Worm (Caenorhabditis elegans): ENCODE data around the gene cyn-7.

The cyn-7 gene

DNA sequence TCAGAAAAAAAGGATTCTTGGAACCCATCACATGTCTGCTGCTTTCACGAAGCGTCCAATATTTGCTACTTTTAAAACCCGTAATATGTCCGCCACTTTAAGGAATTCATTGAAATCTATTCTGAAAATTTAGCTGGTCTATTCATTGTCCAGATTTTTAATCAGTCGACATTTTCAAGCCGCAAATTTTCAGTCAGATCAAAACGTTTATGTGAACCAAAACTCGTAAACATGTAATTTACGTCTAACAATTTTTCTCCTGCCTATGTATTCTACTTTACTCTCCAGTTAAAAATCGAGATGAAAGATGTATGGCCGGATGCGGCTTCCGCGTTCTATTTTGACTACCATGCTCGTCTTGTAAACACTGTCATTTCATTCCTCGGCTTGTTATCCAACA is 10.8 kb upstream of the cyn-7 start, which contains the start of gene srw-1:
srw-1 (plus strand) TSS at position 301 of the 400 bp plus-strand sequence.
- no peak for TF ChIP-seq him-1 (tag; optimal IDR thresholded peaks at IDR 0.05)
- no peak for TF ChIP-seq W03F9.2 (tag; optimal IDR thresholded peaks at IDR 0.05)

DNA sequence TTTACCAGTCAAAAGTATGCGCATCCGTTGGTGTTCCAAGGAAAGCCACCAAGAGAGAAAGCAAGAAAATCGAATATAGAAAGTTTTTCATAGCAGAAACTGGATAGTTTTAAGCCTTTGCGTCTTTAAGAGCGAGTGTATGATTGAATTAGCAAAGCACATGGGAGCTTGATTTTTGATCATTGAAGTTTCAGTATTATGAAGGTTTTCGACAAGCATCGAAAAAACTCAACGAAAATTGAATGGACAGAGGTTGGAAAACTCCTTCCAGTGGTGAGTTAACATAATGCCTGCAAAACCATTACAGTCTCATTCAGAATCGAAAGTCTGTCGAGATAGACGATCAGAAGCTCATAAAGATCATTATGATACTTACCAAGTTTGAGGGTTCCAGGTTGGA is 6.7 kb upstream of the cyn-7 start, which contains the start of gene Y75B12B.13:
Y75B12B.13 (minus strand) TSS at position 101 of the 400 bp plus-strand sequence.
- no peak for TF ChIP-seq W03F9.2 (tag; optimal IDR thresholded peaks at IDR 0.05)
- no peak for TF ChIP-seq him-1 (tag; optimal IDR thresholded peaks at IDR 0.05)
- TF ChIP-seq dao-5 (tag; optimal IDR thresholded peaks at IDR 0.05) = no peak

DNA sequence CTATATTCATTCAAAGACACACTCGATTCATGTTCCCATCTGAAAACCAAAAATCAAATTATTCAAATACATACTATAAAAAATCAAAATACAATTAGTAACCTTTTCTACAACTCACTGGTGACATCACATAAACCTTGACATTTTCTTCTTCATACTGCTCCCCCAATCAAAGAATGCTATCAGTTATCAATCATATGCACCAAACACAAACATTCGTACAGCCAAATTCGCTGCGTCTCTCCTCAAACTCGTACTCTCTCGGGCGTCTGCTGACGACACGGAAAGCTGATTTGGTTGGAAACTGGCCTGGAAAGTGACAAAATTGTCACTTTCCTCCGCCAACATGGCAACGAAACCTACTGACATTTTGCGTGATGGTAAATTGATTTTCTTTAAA is 5.2 kb upstream of the cyn-7 start, which contains the start of gene plc-2:
plc-2 (plus strand) TSS at position 196 of the 400 bp plus-strand sequence.
- TF ChIP-seq dao-5 (tag; optimal IDR thresholded peaks at IDR 0.05) (no peak), him-1 (tag; optimal IDR thresholded peaks at IDR 0.05) (no peak), W03F9.2 (tag; optimal IDR thresholded peaks at IDR 0.05) (no peak)

ce11 chrV:15191971-15192370 is 4.8 kb upstream of the cyn-7 start:
- TF ChIP-seq dao-5 (tag; optimal IDR thresholded peaks at IDR 0.05) (no peak), W03F9.2 (tag; optimal IDR thresholded peaks at IDR 0.05) (no peak), him-1 (tag; optimal IDR thresholded peaks at IDR 0.05) (no peak)

DNA sequence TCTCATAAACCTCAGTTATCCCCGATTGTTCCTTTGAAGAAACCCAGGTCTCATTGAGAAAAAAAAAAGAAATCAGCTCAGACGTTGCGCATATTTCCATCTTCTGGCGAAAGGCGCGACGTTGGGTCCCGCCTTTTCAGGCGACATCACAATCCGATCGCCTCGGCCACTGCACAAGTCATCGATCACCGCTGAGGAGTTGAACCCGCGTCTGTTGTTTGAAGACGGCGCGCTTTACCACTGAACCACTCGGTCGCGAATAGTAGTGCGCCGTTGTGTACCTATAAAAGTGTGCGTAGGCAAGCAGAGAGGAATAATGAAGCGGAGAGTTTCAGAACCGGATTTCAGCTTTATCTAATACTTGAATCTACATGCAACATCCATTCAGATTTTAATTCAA is 3.7 kb upstream of the cyn-7 start, which contains the start of gene Y75B12B.11:
Y75B12B.11 (plus strand) TSS at position 394 of the 400 bp plus-strand sequence.
- TF ChIP-seq W03F9.2 (tag; optimal IDR thresholded peaks at IDR 0.05) = peak; percentile 43
- peak; percentile 95 for TF ChIP-seq dao-5 (tag; optimal IDR thresholded peaks at IDR 0.05)
- no peak for TF ChIP-seq him-1 (tag; optimal IDR thresholded peaks at IDR 0.05)

ce11 chrV:15189567-15189966 is 2.4 kb upstream of the cyn-7 start, which contains the start of gene cyn-3:
Gene cyn-3 (plus strand): TSS chrV:15189927.
- TF ChIP-seq dao-5 (tag; optimal IDR thresholded peaks at IDR 0.05) (no peak), him-1 (tag; optimal IDR thresholded peaks at IDR 0.05) (no peak), W03F9.2 (tag; optimal IDR thresholded peaks at IDR 0.05) (peak; percentile 92)

DNA sequence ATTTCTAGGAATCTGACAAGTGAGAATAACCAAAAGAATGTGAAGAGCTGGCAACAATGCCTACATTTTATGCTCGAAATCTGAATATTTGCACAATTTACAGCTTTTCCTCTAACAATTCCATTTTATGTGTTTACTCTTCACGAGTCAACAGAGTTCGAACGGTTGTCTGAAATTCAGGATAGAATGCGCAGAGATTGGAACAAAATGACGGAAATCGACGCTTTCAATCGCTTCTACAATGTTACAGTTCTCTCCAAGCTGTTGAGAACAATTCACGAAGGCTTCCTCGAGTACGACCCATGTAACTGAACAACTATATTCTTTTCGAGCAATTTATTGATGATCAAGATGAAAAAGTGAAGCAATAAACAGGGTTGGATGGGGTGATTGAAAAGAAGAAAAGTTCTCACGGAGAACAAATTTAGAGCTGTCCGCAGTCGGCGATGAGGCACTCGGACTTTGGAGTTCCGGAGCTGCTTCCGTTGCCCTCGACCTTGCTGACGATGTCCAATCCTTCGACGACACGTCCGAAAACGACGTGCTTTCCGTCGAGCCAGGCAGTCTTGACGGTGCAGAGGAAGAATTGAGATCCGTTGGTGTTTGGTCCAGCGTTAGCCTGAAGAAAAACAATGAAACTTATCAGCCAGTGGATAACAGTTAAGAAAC is 785 bp downstream of the cyn-7 start, which contains the start of gene Y75B12B.3:
Y75B12B.3 (minus strand) TSS at position 21 of the 669 bp plus-strand sequence.
- TF ChIP-seq W03F9.2 (tag; optimal IDR thresholded peaks at IDR 0.05) (no peak), dao-5 (tag; optimal IDR thresholded peaks at IDR 0.05) (no peak), him-1 (tag; optimal IDR thresholded peaks at IDR 0.05) (no peak)

- TF ChIP-seq dao-5 (tag; optimal IDR thresholded peaks at IDR 0.05) (no peak), him-1 (tag; optimal IDR thresholded peaks at IDR 0.05) (no peak), W03F9.2 (tag; optimal IDR thresholded peaks at IDR 0.05) (peak; percentile 52)
Observed at ce11 chrV:15184097-15185040, 2.8 kb downstream of the cyn-7 start, which contains the start of gene Y75B12B.1. Gene Y75B12B.1 (plus strand): TSS chrV:15184699.

- no peak for TF ChIP-seq him-1 (tag; optimal IDR thresholded peaks at IDR 0.05)
- no peak for TF ChIP-seq W03F9.2 (tag; optimal IDR thresholded peaks at IDR 0.05)
- TF ChIP-seq dao-5 (tag; optimal IDR thresholded peaks at IDR 0.05) = no peak
Observed at ce11 chrV:15182407-15182806, 4.8 kb downstream of the cyn-7 start, which contains the start of gene fbxa-84. Gene fbxa-84 (plus strand): TSS chrV:15182440.

- TF ChIP-seq him-1 (tag; optimal IDR thresholded peaks at IDR 0.05) = no peak
- no peak for TF ChIP-seq W03F9.2 (tag; optimal IDR thresholded peaks at IDR 0.05)
- TF ChIP-seq dao-5 (tag; optimal IDR thresholded peaks at IDR 0.05) = no peak
Observed at ce11 chrV:15181899-15182298, 5.3 kb downstream of the cyn-7 start.

- TF ChIP-seq him-1 (tag; optimal IDR thresholded peaks at IDR 0.05) (no peak), dao-5 (tag; optimal IDR thresholded peaks at IDR 0.05) (no peak), W03F9.2 (tag; optimal IDR thresholded peaks at IDR 0.05) (no peak)
Observed at ce11 chrV:15179757-15180156, 7.4 kb downstream of the cyn-7 start, which contains the start of gene T09F5.10. Gene T09F5.10 (plus strand): TSS chrV:15180057.

DNA sequence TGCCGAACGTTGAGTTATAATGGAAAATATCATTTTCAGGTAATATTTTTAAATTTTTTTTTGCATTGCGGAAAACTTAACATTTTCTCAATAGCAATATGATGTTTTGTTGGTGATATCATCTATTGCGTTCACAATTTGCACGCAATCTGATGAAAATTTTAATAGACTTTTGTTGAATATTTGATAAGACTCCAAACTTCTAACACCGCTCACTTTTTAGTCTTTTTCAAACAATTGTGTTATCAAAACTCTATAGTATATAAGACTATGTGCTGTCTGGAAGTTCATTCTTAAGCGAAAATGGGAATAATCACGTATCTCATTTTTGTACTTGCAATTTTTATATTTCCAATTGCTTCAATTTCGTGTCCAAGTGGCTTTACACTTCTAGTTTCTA is 11.7 kb downstream of the cyn-7 start, which contains the start of gene clec-47:
clec-47 (plus strand) TSS at position 301 of the 400 bp plus-strand sequence.
- TF ChIP-seq him-1 (tag; optimal IDR thresholded peaks at IDR 0.05) (no peak), dao-5 (tag; optimal IDR thresholded peaks at IDR 0.05) (no peak), W03F9.2 (tag; optimal IDR thresholded peaks at IDR 0.05) (no peak)

- TF ChIP-seq dao-5 (tag; optimal IDR thresholded peaks at IDR 0.05) (no peak), him-1 (tag; optimal IDR thresholded peaks at IDR 0.05) (no peak), W03F9.2 (tag; optimal IDR thresholded peaks at IDR 0.05) (no peak)
Observed at ce11 chrV:15162697-15163096, 24.5 kb downstream of the cyn-7 start, which contains the start of gene srz-11. Gene srz-11 (plus strand): TSS chrV:15163082.
